Worm (Caenorhabditis elegans): ENCODE data around the gene R144.10.

Gene R144.10

DNA sequence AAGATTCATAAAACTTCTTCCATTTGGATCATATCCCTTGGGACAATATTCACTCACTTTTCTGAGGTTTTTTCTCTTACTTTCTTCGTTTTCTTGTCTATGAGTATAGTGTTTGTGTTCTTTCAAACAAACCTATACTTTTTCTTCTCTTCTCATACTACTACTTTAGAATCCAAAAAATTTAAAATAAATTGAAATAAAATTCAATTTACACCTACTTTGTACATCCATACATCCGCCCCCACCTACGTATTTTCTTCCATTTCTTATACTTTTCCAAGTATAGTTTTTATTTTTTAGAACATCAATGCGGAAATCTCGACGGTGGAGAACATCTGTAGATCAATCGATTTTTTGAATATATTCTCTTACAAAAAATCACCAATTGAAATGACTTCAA, 36.9 kb downstream of the R144.10 start, which contains the start of gene nca-2 (continued):
- TF ChIP-seq unc-130 (GFP tag; optimal IDR thresholded peaks at IDR 0.05) (no peak), lin-40 (tag; optimal IDR thresholded peaks at IDR 0.05) (no peak), him-1 (tag; optimal IDR thresholded peaks at IDR 0.05) (no peak)

- TF ChIP-seq ztf-28 (GFP tag; IDR thresholded peaks at IDR 0.05) = no peak
- 0 out of 2 replicates have a peak, but pooled peaks have one; percentile 34 for TF ChIP-seq C06A6.2 (GFP tag; conservative IDR thresholded peaks at IDR 0.05)
- no peak for TF ChIP-seq F52B5.7 (tag; optimal IDR thresholded peaks at IDR 0.05)
- TF ChIP-seq nhr-90 (tag; optimal IDR thresholded peaks at IDR 0.05) = no peak
- peak; percentile 100 for TF ChIP-seq lin-54 (GFP tag; optimal IDR thresholded peaks at IDR 0.05)
- TF ChIP-seq attf-6 (GFP tag; IDR thresholded peaks at IDR 0.05) = no peak
- TF ChIP-seq nfya-1 (tag; optimal IDR thresholded peaks at IDR 0.05; ENCODE audit: borderline replicate concordance, insufficient read depth) = no peak
- peak; percentile 56 for TF ChIP-seq repo-1 (tag; optimal IDR thresholded peaks at IDR 0.05)
- peak; percentile 35 for TF ChIP-seq somi-1 (GFP tag; optimal IDR thresholded peaks at IDR 0.05)
- TF ChIP-seq nhr-27 (tag; optimal IDR thresholded peaks at IDR 0.05) = no peak
- TF ChIP-seq Y53F4B.3 (GFP tag; IDR thresholded peaks at IDR 0.05) = no peak
- no peak for TF ChIP-seq Y95B8A.8 (GFP tag; IDR thresholded peaks at IDR 0.05)
- peak; percentile 79 for TF ChIP-seq F33H1.4 (GFP tag; IDR thresholded peaks at IDR 0.05)
- TF ChIP-seq ccch-3 (GFP tag; optimal IDR thresholded peaks at IDR 0.05) = no peak
- TF ChIP-seq ceh-100 (GFP tag; IDR thresholded peaks at IDR 0.05) = peak; percentile 67; the same call in 1 of the 2 replicates
- TF ChIP-seq zim-3 (tag; optimal IDR thresholded peaks at IDR 0.05) = no peak
- TF ChIP-seq mel-28 (tag; optimal IDR thresholded peaks at IDR 0.05; ENCODE audit: borderline replicate concordance) = no peak
- TF ChIP-seq ekl-4 (GFP tag; IDR thresholded peaks at IDR 0.05) = no peak
- no peak for TF ChIP-seq rec-8 (tag; optimal IDR thresholded peaks at IDR 0.05)
- TF ChIP-seq tlf-1 (GFP tag; optimal IDR thresholded peaks at IDR 0.05) = peak; percentile 83
- TF ChIP-seq pha-4 (tag; optimal IDR thresholded peaks at IDR 0.05) = peak; percentile 20
- no peak for TF ChIP-seq rpc-1 (optimal IDR thresholded peaks at IDR 0.05)
- no peak for TF ChIP-seq rpc-1 (tag; optimal IDR thresholded peaks at IDR 0.05)
- no peak for TF ChIP-seq sea-2 (GFP tag; IDR thresholded peaks at IDR 0.05)
- no peak for TF ChIP-seq chd-7 (tag; optimal IDR thresholded peaks at IDR 0.05)
- no peak for TF ChIP-seq die-1 (tag; optimal IDR thresholded peaks at IDR 0.05)
- no peak for TF ChIP-seq F49E8.2 (tag; optimal IDR thresholded peaks at IDR 0.05; ENCODE audit: insufficient read depth)
- no peak for TF ChIP-seq bed-2 (GFP tag; IDR thresholded peaks at IDR 0.05)
- TF ChIP-seq F55B11.4 (tag; optimal IDR thresholded peaks at IDR 0.05; ENCODE audit: borderline replicate concordance, insufficient read depth) = no peak
- no peak for TF ChIP-seq B0035.1 (tag; optimal IDR thresholded peaks at IDR 0.05)
- no peak for TF ChIP-seq sptf-2 (GFP tag; optimal IDR thresholded peaks at IDR 0.05)
- TF ChIP-seq ztf-6 (GFP tag; IDR thresholded peaks at IDR 0.05) = peak; percentile 42; the same call in 1 of the 2 replicates
- no peak for TF ChIP-seq Y67H2A.10 (GFP tag; conservative IDR thresholded peaks at IDR 0.05)
- TF ChIP-seq madf-3 (GFP tag; IDR thresholded peaks at IDR 0.05) = peak; percentile 86; the same call in 1 of the 2 replicates
- TF ChIP-seq F57A8.1 (GFP tag; optimal IDR thresholded peaks at IDR 0.05) = no peak
- peak; percentile 91 for TF ChIP-seq attf-5 (GFP tag; optimal IDR thresholded peaks at IDR 0.05)
- TF ChIP-seq mxl-1 (tag; optimal IDR thresholded peaks at IDR 0.05) = no peak
- peak; percentile 69 for TF ChIP-seq snpc-3.4 (tag; optimal IDR thresholded peaks at IDR 0.05)
- TF ChIP-seq aptf-2 (GFP tag; conservative IDR thresholded peaks at IDR 0.05) = no peak
- TF ChIP-seq lin-26 (GFP tag; IDR thresholded peaks at IDR 0.05) = no peak
- TF ChIP-seq ceh-91 (GFP tag; IDR thresholded peaks at IDR 0.05) = peak; percentile 61; the same call in 1 of the 2 replicates
- TF ChIP-seq rcor-1 (GFP tag; IDR thresholded peaks at IDR 0.05) = peak; percentile 90
- peak; percentile 90 for TF ChIP-seq mcd-1 (GFP tag; IDR thresholded peaks at IDR 0.05)
- TF ChIP-seq B0019.2 (GFP tag; conservative IDR thresholded peaks at IDR 0.05) = no peak
Observed at ce11 chrIII:4962886-4963285, 39.2 kb downstream of the R144.10 start, which contains the start of gene C27F2.9. TSS of gene C27F2.9 (minus strand) at chrIII:4963044.

Measured in whole organism, young adult.